Fruit fly (Drosophila melanogaster) whole organism, wandering third instar larva: ENCODE data around the gene Atg8b.
A peak's percentile ranks its signal among the peaks of the same experiment; 100 is the strongest.

Experiments used
- Abd-B ChIP-seq: fragments of >200 bp; optimal IDR thresholded peaks from 2 replicates; lab custom pipeline; 2017; ENCODE audit warnings: missing biosample characterization, missing genetic modification characterization
- CG32264 ChIP-seq: fragments of 200-800 bp; sonication (Bioruptor generic); optimal IDR thresholded peaks from 2 replicates; lab custom pipeline; 2016; ENCODE audit warnings: missing biosample characterization, missing genetic modification characterization
- CG9705 ChIP-seq: fragments of 200-800 bp; sonication (Bioruptor generic); optimal IDR thresholded peaks from 2 replicates; lab custom pipeline; 2018; ENCODE audit warnings: missing biosample characterization, mild to moderate bottlenecking, missing genetic modification characterization
- CrebA ChIP-seq: fragments of 200-800 bp; sonication (Bioruptor generic); optimal IDR thresholded peaks from 2 replicates; lab custom pipeline; 2016; ENCODE audit warnings: missing biosample characterization, mild to moderate bottlenecking, missing genetic modification characterization, borderline replicate concordance
- Dfd ChIP-seq: fragments of >200 bp; optimal IDR thresholded peaks from 2 replicates; lab custom pipeline; 2017; ENCODE audit warnings: missing biosample characterization, missing genetic modification characterization
- Dif ChIP-seq: fragments of 200-275, 200-300 bp; sonication (Bioruptor generic); optimal IDR thresholded peaks from 2 replicates; lab custom pipeline; 2018; ENCODE audit warnings: missing biosample characterization, missing genetic modification characterization; ENCODE audit not compliant: partially characterized antibody
- GATAd ChIP-seq: sonication (Bioruptor generic); optimal IDR thresholded peaks from 2 replicates; lab custom pipeline; 2016; ENCODE audit warnings: missing biosample characterization, missing genetic modification characterization
- HLH106 ChIP-seq: fragments of 200-800 bp; optimal IDR thresholded peaks from 3 replicates; lab custom pipeline; 2019; ENCODE audit warnings: missing biosample characterization, mild to moderate bottlenecking, missing genetic modification characterization, moderate library complexity
- Hnf4 ChIP-seq: fragments of 200-800 bp; sonication (Bioruptor generic); optimal IDR thresholded peaks from 2 replicates; lab custom pipeline; 2016; ENCODE audit warnings: missing biosample characterization, mild to moderate bottlenecking, missing genetic modification characterization
- Hr78 ChIP-seq: fragments of >200 bp; optimal IDR thresholded peaks from 2 replicates; lab custom pipeline; 2017; ENCODE audit warnings: missing biosample characterization, missing genetic modification characterization
- Jra ChIP-seq: sonication (Bioruptor generic); optimal IDR thresholded peaks from 2 replicates; lab custom pipeline; 2016; ENCODE audit warnings: missing biosample characterization, missing genetic modification characterization
- Mio ChIP-seq: sonication (Bioruptor generic); optimal IDR thresholded peaks from 2 replicates; lab custom pipeline; 2016; ENCODE audit warnings: missing biosample characterization, missing genetic modification characterization
- Myc ChIP-seq: fragments of >200 bp; optimal IDR thresholded peaks from 2 replicates; lab custom pipeline; 2017
- N ChIP-seq: fragments of >200 bp; optimal IDR thresholded peaks from 2 replicates; lab custom pipeline; 2018; ENCODE audit warnings: missing biosample characterization, missing external identifiers, missing genetic modification characterization
- OdsH ChIP-seq: fragments of 200-800 bp; sonication (Bioruptor generic); optimal IDR thresholded peaks from 2 replicates; lab custom pipeline; 2016; ENCODE audit warnings: missing biosample characterization, mild to moderate bottlenecking, missing genetic modification characterization
- Sp1 ChIP-seq: fragments of 200-800 bp; sonication (Bioruptor generic); optimal IDR thresholded peaks from 3 replicates; lab custom pipeline; 2019; ENCODE audit warnings: missing biosample characterization, mild to moderate bottlenecking, missing genetic modification characterization, moderate library complexity
- br ChIP-seq: fragments of 200-800 bp; sonication (Bioruptor generic); optimal IDR thresholded peaks from 2 replicates; lab custom pipeline; 2016; ENCODE audit warnings: missing biosample characterization, missing genetic modification characterization
- brk ChIP-seq: fragments of 200-800 bp; sonication (Bioruptor generic); optimal IDR thresholded peaks from 2 replicates; lab custom pipeline; 2016; ENCODE audit warnings: missing biosample characterization, mild to moderate bottlenecking, missing genetic modification characterization
- dl ChIP-seq, 2 experiments: fragments of 175-275, 200-275 bp in 1 of 2; fragments of 200-275 bp in 1 of 2; sonication (Bioruptor generic); optimal IDR thresholded peaks; lab custom pipeline; 2018; ENCODE audit warnings: mild to moderate bottlenecking in 2 of 2, missing biosample characterization in 2 of 2, missing genetic modification characterization in 2 of 2, moderate library complexity in 2 of 2; ENCODE audit not compliant: partially characterized antibody in 2 of 2, insufficient read depth in 1 of 2
- ey ChIP-seq: fragments of 200-800 bp; sonication (Bioruptor generic); optimal IDR thresholded peaks from 2 replicates; lab custom pipeline; 2016; ENCODE audit warnings: missing biosample characterization, missing genetic modification characterization
- foxo ChIP-seq, 2 experiments: fragments of 200-800 bp; sonication (Bioruptor generic); optimal IDR thresholded peaks; 2 replicates in 1 of 2; 3 replicates in 1 of 2; lab custom pipeline; 2016 to 2017; ENCODE audit warnings: missing biosample characterization in 2 of 2, missing genetic modification characterization in 2 of 2
- fru ChIP-seq: fragments of 200-800 bp; sonication (Bioruptor generic); optimal IDR thresholded peaks from 3 replicates; lab custom pipeline; 2016; ENCODE audit warnings: missing biosample characterization, mild to moderate bottlenecking, missing genetic modification characterization
- jim ChIP-seq: fragments of 175-275, 200-325 bp; sonication (Bioruptor generic); optimal IDR thresholded peaks from 2 replicates; lab custom pipeline; 2016; ENCODE audit warnings: missing biosample characterization, mild to moderate bottlenecking, missing genetic modification characterization
- lola ChIP-seq: fragments of >200 bp; optimal IDR thresholded peaks from 2 replicates; lab custom pipeline; 2017; ENCODE audit warnings: missing biosample characterization, missing genetic modification characterization
- psq ChIP-seq: fragments of 200-800 bp; sonication (Bioruptor generic); optimal IDR thresholded peaks from 3 replicates; lab custom pipeline; 2017; ENCODE audit warnings: missing biosample characterization, mild to moderate bottlenecking, missing genetic modification characterization, moderate library complexity
- rgr ChIP-seq: fragments of 200-800 bp; sonication (Bioruptor generic); optimal IDR thresholded peaks from 3 replicates; lab custom pipeline; 2016; ENCODE audit warnings: missing biosample characterization, mild to moderate bottlenecking, missing genetic modification characterization
- sage ChIP-seq: fragments of 200-800 bp; sonication (Bioruptor generic); optimal IDR thresholded peaks from 2 replicates; lab custom pipeline; 2016; ENCODE audit warnings: missing biosample characterization, mild to moderate bottlenecking, missing genetic modification characterization
- sv ChIP-seq: fragments of 200-800 bp; sonication (Bioruptor generic); optimal IDR thresholded peaks from 3 replicates; lab custom pipeline; 2016; ENCODE audit warnings: missing biosample characterization, missing genetic modification characterization
- woc ChIP-seq: sonication (Bioruptor generic); optimal IDR thresholded peaks from 2 replicates; lab custom pipeline; 2016; ENCODE audit warnings: missing biosample characterization, mild to moderate bottlenecking, missing genetic modification characterization

Gene Atg8b

DNA sequence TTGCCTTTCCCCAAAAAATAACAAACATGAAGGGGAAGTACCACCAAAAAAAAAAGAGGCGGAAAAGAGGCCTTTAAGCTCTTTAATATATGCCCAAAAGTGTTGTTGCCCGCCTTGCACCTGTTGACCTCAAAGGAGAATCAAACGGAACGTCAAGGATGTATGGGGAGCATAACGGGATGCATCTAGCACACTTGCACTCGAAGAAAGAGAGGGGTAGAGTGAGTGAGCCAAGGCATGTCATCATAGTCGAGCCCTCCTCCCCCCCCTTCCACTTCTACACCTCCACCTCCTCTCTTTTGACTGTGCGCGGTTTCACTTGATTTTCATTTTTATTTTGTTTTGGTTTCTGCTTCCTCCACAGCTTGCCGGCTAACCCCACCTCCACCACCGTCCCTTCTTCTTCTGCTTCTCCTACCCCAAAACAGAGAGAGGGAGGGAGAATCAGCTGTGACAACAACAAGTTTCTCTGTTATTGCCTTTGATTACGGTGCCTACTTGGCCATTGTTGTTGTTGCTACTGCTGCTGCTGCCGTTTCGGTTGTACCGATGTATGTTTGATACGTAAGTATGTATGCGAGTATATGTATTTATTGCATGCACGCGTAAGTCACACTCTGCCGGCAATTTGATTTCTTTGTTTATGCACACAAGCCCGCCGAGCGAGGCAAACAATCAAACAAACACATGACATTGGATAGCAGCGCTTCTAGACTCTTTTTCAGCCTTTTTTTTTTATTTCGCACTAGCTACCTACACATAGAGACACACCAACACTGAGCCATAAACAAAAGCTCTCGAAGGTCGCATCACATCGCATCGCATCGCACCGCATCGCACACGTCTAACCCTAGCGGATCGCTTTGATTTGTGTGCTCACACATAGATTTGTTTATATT, 12.0 kb downstream of the Atg8b start (continued):
- TF ChIP-seq CG32264 (GFP tag; lab: Kevin White, UChicago): no peak
- no peak for TF ChIP-seq sage (GFP tag; lab: Kevin White, UChicago)
- TF ChIP-seq HLH106 (tag; lab: Kevin White, UChicago): no peak
- no peak for TF ChIP-seq br (GFP tag; lab: Kevin White, UChicago)
- no peak for TF ChIP-seq Abd-B (GFP tag; lab: Kevin White, UChicago)
- TF ChIP-seq OdsH (GFP tag; lab: Kevin White, UChicago): no peak
- TF ChIP-seq ey (GFP tag; lab: Kevin White, UChicago): no peak
- TF ChIP-seq brk (GFP tag; lab: Kevin White, UChicago): no peak
- TF ChIP-seq dl (GFP tag; optimal IDR thresholded peaks at IDR 0.05; lab: Kevin White, UChicago; ENCODE audit: insufficient read depth in 1 of 2, partially characterized antibody in 2 of 2): no peak
- peak; percentile 22 for TF ChIP-seq jim (GFP tag; lab: Kevin White, UChicago)
- no peak for TF ChIP-seq N (GFP tag; lab: Kevin White, UChicago)
- TF ChIP-seq Dfd (GFP tag; lab: Kevin White, UChicago): no peak
- TF ChIP-seq lola (GFP tag; lab: Kevin White, UChicago): no peak
- TF ChIP-seq GATAd (GFP tag; lab: Kevin White, UChicago): no peak
- no peak for TF ChIP-seq Hr78 (GFP tag; lab: Kevin White, UChicago)
- TF ChIP-seq, all 38 proteins: peak for 7

- no peak for TF ChIP-seq br (GFP tag; lab: Kevin White, UChicago)
- TF ChIP-seq sv (GFP tag; lab: Kevin White, UChicago): no peak
- TF ChIP-seq Dif (GFP tag; lab: Kevin White, UChicago): peak; percentile 2
Measured at dm6 chr3R:17711646-17711975, 13.3 kb downstream of the Atg8b start.

DNA sequence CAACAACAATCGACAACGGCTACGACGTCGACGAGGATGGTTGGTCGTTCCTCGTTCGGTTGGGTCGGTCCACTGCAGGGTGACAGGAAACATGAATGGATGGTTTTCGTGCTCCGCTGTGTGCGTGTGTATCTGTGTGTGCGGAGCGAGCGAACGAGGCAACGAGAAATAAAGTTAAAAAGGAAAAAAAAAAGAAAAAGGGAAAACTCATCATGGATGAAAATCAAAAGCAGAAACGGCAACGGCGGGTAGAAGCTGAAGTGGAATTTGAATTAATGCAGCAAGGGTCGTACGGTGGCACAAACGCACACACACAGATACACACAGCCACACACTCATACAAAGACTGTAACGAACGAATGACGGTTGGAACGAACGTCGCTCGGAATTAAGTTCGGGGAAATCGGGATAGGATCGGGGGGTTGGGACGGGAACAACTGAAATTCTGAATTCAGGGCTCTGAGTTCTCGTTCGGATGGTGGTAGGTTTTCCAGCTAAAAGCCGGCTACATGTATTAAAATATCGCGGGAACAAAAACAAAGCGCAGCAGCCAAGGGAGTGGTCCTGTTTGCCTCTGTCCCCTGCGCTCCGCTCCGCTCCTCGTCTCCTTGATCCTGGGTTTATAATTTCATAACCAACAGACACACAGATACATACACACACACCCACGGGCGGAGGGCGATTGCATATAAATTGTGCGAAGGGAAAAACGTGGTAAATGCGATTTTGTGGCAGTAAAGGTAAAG, 13.8 kb downstream of the Atg8b start:
- TF ChIP-seq Mio (GFP tag; lab: Kevin White, UChicago) (no peak), brk (GFP tag; lab: Kevin White, UChicago) (peak; percentile 6), Hnf4 (GFP tag; lab: Kevin White, UChicago) (peak; percentile 27), CrebA (no peak), N (GFP tag; lab: Kevin White, UChicago) (peak; percentile 22), psq (GFP tag; lab: Kevin White, UChicago) (peak; percentile 73), Dif (GFP tag; lab: Kevin White, UChicago) (peak; percentile 5), dl (GFP tag; optimal IDR thresholded peaks at IDR 0.05; lab: Kevin White, UChicago; ENCODE audit: insufficient read depth in 1 of 2, partially characterized antibody in 2 of 2) (peak; percentile 12 to 17), fru (GFP tag; lab: Kevin White, UChicago) (peak; percentile 4)

- TF ChIP-seq Myc (lab: Kevin White, UChicago) (peak; percentile 64), foxo (GFP tag; optimal IDR thresholded peaks at IDR 0.05; lab: Kevin White, UChicago) (peak in 1 of 2 experiments; percentile 3), Hr78 (GFP tag; lab: Kevin White, UChicago) (no peak), woc (peak; percentile 28), CrebA (no peak)
Measured at dm6 chr3R:17710418-17710817, 14.4 kb downstream of the Atg8b start.

DNA sequence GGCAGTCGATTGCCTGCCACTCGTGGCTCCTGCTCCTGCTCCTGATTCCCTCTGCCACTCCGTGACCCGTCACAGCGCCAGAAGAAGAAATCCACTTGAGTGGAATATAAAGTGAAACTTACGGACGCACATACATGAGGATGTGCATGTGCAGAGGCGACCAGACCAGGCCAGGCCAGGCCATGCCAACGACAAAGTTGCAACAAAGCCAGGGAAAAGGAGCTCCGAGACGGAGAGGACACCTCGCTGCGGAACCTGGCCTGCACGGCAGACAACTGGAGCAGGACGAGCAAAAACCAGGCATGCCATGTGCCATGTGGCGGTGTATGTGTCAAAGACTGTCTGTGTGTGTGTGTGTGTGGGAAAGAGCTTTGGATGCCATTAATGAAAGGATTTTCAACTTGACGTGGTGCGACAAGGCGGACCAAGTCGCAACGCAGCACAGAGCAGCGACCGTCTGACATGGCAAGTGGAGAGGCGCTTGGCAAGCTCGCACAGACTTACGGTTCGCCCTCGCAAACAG, 15.2 kb downstream of the Atg8b start:
- TF ChIP-seq Jra (no peak), rgr (GFP tag; lab: Kevin White, UChicago) (no peak), Sp1 (no peak), brk (GFP tag; lab: Kevin White, UChicago) (no peak), CG9705 (GFP tag; lab: Kevin White, UChicago) (no peak), Hnf4 (GFP tag; lab: Kevin White, UChicago) (no peak), woc (no peak), fru (GFP tag; lab: Kevin White, UChicago) (no peak), psq (GFP tag; lab: Kevin White, UChicago) (no peak), Myc (lab: Kevin White, UChicago) (no peak), Dif (GFP tag; lab: Kevin White, UChicago) (no peak), CrebA (no peak)
